Worm (Caenorhabditis elegans) whole organism, L4 larva: ENCODE measurements around the gene atf-4.

Experiments
- daf-16 ChIP-seq, 3 experiments: sonication (generic microtip); optimal IDR thresholded peaks; 2 replicates each; lab custom pipeline; 2016 to 2017; ENCODE audit warnings: missing genetic modification characterization in 3 of 3, missing genetic modification reagents in 3 of 3, mild to moderate bottlenecking in 2 of 3, missing compliant biosample characterization in 2 of 3, missing biosample characterization in 1 of 3, moderate library complexity in 1 of 3
- duxl-1 ChIP-seq: sonication (generic microtip); optimal IDR thresholded peaks from 2 replicates; lab custom pipeline; 2016; ENCODE audit warnings: mild to moderate bottlenecking, missing genetic modification characterization, moderate library complexity, missing compliant biosample characterization; ENCODE audit not compliant: poor library complexity
- lir-3 ChIP-seq: sonication (generic microtip); optimal IDR thresholded peaks from 2 replicates; lab custom pipeline; 2016; ENCODE audit warnings: mild to moderate bottlenecking, missing genetic modification characterization, missing compliant biosample characterization
- mdl-1 ChIP-seq, 2 experiments: fragments of 150-350 bp in 1 of 2; sonication (generic microtip) in 1 of 2; optimal IDR thresholded peaks; 2 replicates each; lab custom pipeline; 2014 to 2017; ENCODE audit warnings: missing biosample characterization in 2 of 2, missing genetic modification characterization in 2 of 2
- nhr-25 ChIP-seq: sonication (generic microtip); optimal IDR thresholded peaks from 2 replicates; lab custom pipeline; 2017; ENCODE audit warnings: missing genetic modification characterization, mild to moderate bottlenecking, missing compliant biosample characterization, antibody characterized with exemption, moderate library complexity, borderline replicate concordance; ENCODE audit not compliant: insufficient read depth
- nhr-76 ChIP-seq: fragments of 150-350 bp; optimal IDR thresholded peaks from 2 replicates; lab custom pipeline; 2014; ENCODE audit warnings: missing biosample characterization, missing genetic modification characterization
- unc-130 ChIP-seq: sonication (generic microtip); optimal IDR thresholded peaks from 2 replicates; lab custom pipeline; 2016; ENCODE audit warnings: missing genetic modification reagents, missing genetic modification characterization, missing compliant biosample characterization
- unc-62 ChIP-seq, 3 experiments: fragments of 150-350 bp in 1 of 3; sonication (generic microtip); optimal IDR thresholded peaks in 2 of 3; peaks in 1 of 3; 1 replicate in 1 of 3; 2 replicates in 2 of 3; lab custom pipeline; 2014 to 2017; ENCODE audit warnings: missing biosample characterization in 3 of 3, missing genetic modification characterization in 3 of 3, missing genetic modification reagents in 3 of 3, missing genotype in 1 of 3
- zip-11 ChIP-seq: fragments of 200-800 bp; sonication (Bioruptor generic); IDR thresholded peaks from 2 replicates; pipeline ENCODE4 v1.3.6; 2022; ENCODE audit warnings: missing genetic modification characterization, missing compliant biosample characterization

ce11 chrX:14790320-14791048 lies 20.1 kb downstream of the atf-4 start, which contains the start of gene tatn-1:
- TF ChIP-seq duxl-1 (no peak), zip-11 (GFP tag; lab: Robert Waterston, UW) (no peak), unc-130 (GFP tag; lab: Kevin White, UChicago) (no peak), nhr-25 (tag; lab: Kevin White, UChicago) (peak; percentile 61), mdl-1 (tag; optimal IDR thresholded peaks at IDR 0.05; lab: Kevin White, UChicago) (peak; percentile 94 to 98), daf-16 (GFP tag; optimal IDR thresholded peaks at IDR 0.05; lab: Kevin White, UChicago) (peak in 1 of 2 experiments; percentile 56), daf-16 (tag; optimal IDR thresholded peaks at IDR 0.05; lab: Kevin White, UChicago) (peak; percentile 81), unc-62 (GFP tag; optimal IDR thresholded peaks at IDR 0.05 in 1 of 2; lab: Kevin White, UChicago) (peak; percentile 59 to 100), unc-62 (tag; optimal IDR thresholded peaks at IDR 0.05; lab: Kevin White, UChicago) (no peak), nhr-76 (no peak), lir-3 (tag; lab: Kevin White, UChicago) (no peak)
